Fruit fly (Drosophila melanogaster) whole organism, pupa: Measurements from ENCODE around the gene CG42781.

Experiments
- CG10348 ChIP-seq: fragments of 200-800 bp; sonication (Bioruptor generic); IDR thresholded peaks from 2 replicates; pipeline ENCODE4 v1.3.6; 2022; ENCODE audit warnings: missing biosample characterization, missing genetic modification characterization
- CG12605 ChIP-seq: fragments of 200-800 bp; sonication (Bioruptor generic); IDR thresholded peaks from 2 replicates; pipeline ENCODE4 v1.3.6; 2022; ENCODE audit warnings: missing biosample characterization, missing genetic modification characterization
- CG13204 ChIP-seq: fragments of 200-800 bp; sonication (Bioruptor generic); optimal IDR thresholded peaks from 2 replicates; lab custom pipeline; 2018; ENCODE audit warnings: missing biosample characterization, mild to moderate bottlenecking, missing genetic modification characterization, moderate library complexity
- CG14655 ChIP-seq: fragments of 200-800 bp; sonication (Bioruptor generic); optimal IDR thresholded peaks from 3 replicates; lab custom pipeline; 2017; ENCODE audit warnings: mild to moderate bottlenecking, missing biosample characterization, missing genetic modification reagents, missing genetic modification characterization
- CG15710 ChIP-seq: fragments of 200-800 bp; sonication (Bioruptor generic); optimal IDR thresholded peaks from 2 replicates; lab custom pipeline; 2018; ENCODE audit warnings: missing biosample characterization, mild to moderate bottlenecking, missing genetic modification characterization, moderate library complexity
- CG17806 ChIP-seq: fragments of 200-800 bp; sonication (Bioruptor generic); optimal IDR thresholded peaks from 2 replicates; lab custom pipeline; 2018; ENCODE audit warnings: missing biosample characterization, mild to moderate bottlenecking, missing genetic modification characterization, moderate library complexity
- CG32121 ChIP-seq: fragments of 200-800 bp; sonication (Bioruptor generic); IDR thresholded peaks from 2 replicates; pipeline ENCODE4 v1.3.6; 2022; ENCODE audit warnings: missing biosample characterization, missing genetic modification characterization
- CG34367 ChIP-seq: fragments of 200-800 bp; sonication (Bioruptor generic); optimal IDR thresholded peaks from 2 replicates; lab custom pipeline; 2018; ENCODE audit warnings: missing biosample characterization, mild to moderate bottlenecking, missing genetic modification characterization
- CG4496 ChIP-seq: fragments of 200-800 bp; sonication (Bioruptor generic); IDR thresholded peaks from 3 replicates; pipeline ENCODE4 v1.3.6; 2022; ENCODE audit warnings: missing biosample characterization, missing genetic modification characterization
- CG8159 ChIP-seq: fragments of 200-800 bp; sonication (Bioruptor generic); optimal IDR thresholded peaks from 3 replicates; lab custom pipeline; 2018; ENCODE audit warnings: missing biosample characterization, mild to moderate bottlenecking, missing genetic modification characterization, moderate library complexity
- CG8301 ChIP-seq: fragments of 200-800 bp; sonication (Bioruptor generic); optimal IDR thresholded peaks from 2 replicates; lab custom pipeline; 2018; ENCODE audit warnings: missing biosample characterization, mild to moderate bottlenecking, missing genetic modification characterization
- CG9948 ChIP-seq: fragments of 200-800 bp; sonication (Bioruptor generic); optimal IDR thresholded peaks from 2 replicates; lab custom pipeline; 2018; ENCODE audit warnings: missing biosample characterization, mild to moderate bottlenecking, missing genetic modification characterization, moderate library complexity
- D1 ChIP-seq: fragments of 200-800 bp; sonication (Bioruptor generic); optimal IDR thresholded peaks from 2 replicates; lab custom pipeline; 2018; ENCODE audit warnings: missing biosample characterization, mild to moderate bottlenecking, missing genetic modification characterization, moderate library complexity
- EcR ChIP-seq: fragments of 200-800 bp; sonication (Bioruptor generic); optimal IDR thresholded peaks from 3 replicates; lab custom pipeline; 2019; ENCODE audit warnings: missing biosample characterization, missing genetic modification characterization, mild to moderate bottlenecking, moderate library complexity, missing genetic modification reagents
- Ets98B ChIP-seq: fragments of 200-800 bp; sonication (Bioruptor generic); IDR thresholded peaks from 2 replicates; pipeline ENCODE4 v1.3.6; 2022; ENCODE audit warnings: missing biosample characterization, missing genetic modification characterization
- Pif1A ChIP-seq: fragments of 200-800 bp; sonication (Bioruptor generic); optimal IDR thresholded peaks from 3 replicates; lab custom pipeline; 2016; ENCODE audit warnings: missing biosample characterization, missing genetic modification characterization
- Pif1B ChIP-seq: fragments of 200-800 bp; sonication (Bioruptor generic); optimal IDR thresholded peaks from 3 replicates; lab custom pipeline; 2016; ENCODE audit warnings: missing biosample characterization, missing genetic modification characterization
- Snoo ChIP-seq: fragments of 200-800 bp; sonication (Bioruptor generic); optimal IDR thresholded peaks from 3 replicates; lab custom pipeline; 2017; ENCODE audit warnings: missing biosample characterization, mild to moderate bottlenecking, missing genetic modification characterization, inconsistent platforms
- fd96Ca ChIP-seq: fragments of 200-800 bp; sonication (Bioruptor generic); IDR thresholded peaks from 3 replicates; pipeline ENCODE4 v1.3.6; 2022; ENCODE audit warnings: missing biosample characterization, missing genetic modification characterization
- gl ChIP-seq: fragments of 200-800 bp; sonication (Bioruptor generic); optimal IDR thresholded peaks from 2 replicates; lab custom pipeline; 2018; ENCODE audit warnings: missing biosample characterization, mild to moderate bottlenecking, missing genetic modification characterization
- rn ChIP-seq: fragments of 200-800 bp; sonication (Bioruptor generic); IDR thresholded peaks from 2 replicates; pipeline ENCODE4 v1.3.6; 2022; ENCODE audit warnings: missing biosample characterization, missing genetic modification characterization

The CG42781 gene

dm6 chrX:7337975-7338374, 44.8 kb downstream of the CG42781 start:
- TF ChIP-seq Snoo (tag; lab: Kevin White, UChicago) = no peak
- TF ChIP-seq D1 = no peak
- TF ChIP-seq CG32121 (GFP tag; lab: Robert Waterston, UW) = no peak
- no peak for TF ChIP-seq CG10348 (GFP tag; lab: Robert Waterston, UW)
- no peak for TF ChIP-seq CG8159
- no peak for TF ChIP-seq Ets98B (GFP tag; lab: Robert Waterston, UW)
- TF ChIP-seq CG12605 (GFP tag; lab: Robert Waterston, UW) = no peak
- TF ChIP-seq CG15710 (tag; lab: Kevin White, UChicago) = no peak

DNA sequence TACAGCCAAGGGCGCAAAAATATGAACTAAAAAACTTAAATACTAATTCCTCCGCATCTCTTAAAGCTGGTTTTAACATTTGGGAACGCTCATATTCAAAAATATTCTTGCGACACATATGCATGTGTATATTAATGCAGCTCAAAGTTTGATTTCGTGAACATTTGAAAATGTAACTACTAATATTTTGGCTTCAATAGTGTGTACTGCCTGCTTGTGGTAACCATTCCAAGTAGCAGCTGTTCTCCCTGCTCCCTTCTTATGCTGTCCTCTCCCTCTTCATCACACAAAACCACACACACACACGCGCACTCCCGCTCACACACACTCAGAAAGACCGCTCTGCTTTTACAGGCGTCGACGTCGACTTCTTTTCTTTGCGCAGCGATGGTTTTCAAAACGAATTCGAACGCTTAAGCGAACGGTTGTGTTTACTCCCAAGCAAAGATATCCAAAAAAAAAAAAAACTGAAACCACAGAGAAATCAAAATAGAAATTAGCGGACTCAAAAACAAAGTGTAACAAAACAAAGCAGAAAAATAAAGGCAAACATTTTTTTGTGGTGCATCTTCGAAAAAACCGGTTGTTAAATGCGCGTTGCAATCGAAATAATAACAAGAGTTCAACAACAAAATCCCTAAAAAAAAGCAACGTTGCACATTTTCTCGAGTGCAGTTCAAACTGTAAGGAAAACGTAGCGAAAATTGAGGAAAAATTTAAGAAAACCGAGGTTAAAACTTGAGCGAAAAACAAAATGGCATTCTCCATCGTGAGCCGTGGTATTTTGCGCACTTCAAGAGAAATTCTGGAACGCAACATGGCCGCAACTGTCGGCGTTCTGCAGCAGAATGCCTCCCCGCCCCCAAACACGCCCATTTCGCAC, 45.6 kb downstream of the CG42781 start, which contains the start of gene CBP:
CBP (plus strand) TSS at position 391 of the 883 bp plus-strand sequence.
- TF ChIP-seq CG15710 (tag; lab: Kevin White, UChicago) = peak; percentile 96
- peak; percentile 96 for TF ChIP-seq CG17806 (tag; lab: Kevin White, UChicago)
- peak; percentile 80 for TF ChIP-seq rn (GFP tag; lab: Robert Waterston, UW)
- TF ChIP-seq CG4496 (GFP tag; lab: Robert Waterston, UW) = peak; percentile 96
- TF ChIP-seq CG8301 (tag; lab: Kevin White, UChicago) = peak; percentile 97
- peak; percentile 97 for TF ChIP-seq CG14655
- peak; percentile 76 for TF ChIP-seq D1
- peak; percentile 97 for TF ChIP-seq CG8159
- peak; percentile 98 for TF ChIP-seq CG13204 (GFP tag; lab: Kevin White, UChicago)
- TF ChIP-seq CG34367 (tag; lab: Kevin White, UChicago) = peak; percentile 97
- TF ChIP-seq fd96Ca (GFP tag; lab: Robert Waterston, UW) = peak; percentile 96
- TF ChIP-seq EcR = peak; percentile 69
- peak; percentile 95 for TF ChIP-seq gl
- TF ChIP-seq CG12605 (GFP tag; lab: Robert Waterston, UW) = peak; percentile 92
- TF ChIP-seq CG32121 (GFP tag; lab: Robert Waterston, UW) = peak; percentile 92
- peak; percentile 91 for TF ChIP-seq Ets98B (GFP tag; lab: Robert Waterston, UW)
- peak; percentile 96 for TF ChIP-seq Pif1B
- peak; percentile 76 for TF ChIP-seq CG10348 (GFP tag; lab: Robert Waterston, UW)
- TF ChIP-seq CG9948 = peak; percentile 97
- TF ChIP-seq Pif1A (GFP tag; lab: Kevin White, UChicago) = peak; percentile 97
- peak; percentile 94 for TF ChIP-seq Snoo (tag; lab: Kevin White, UChicago)

- peak; percentile 77 for TF ChIP-seq CG32121 (GFP tag; lab: Robert Waterston, UW)
- TF ChIP-seq EcR = no peak
- TF ChIP-seq D1 = peak; percentile 9
- TF ChIP-seq CG8159 = peak; percentile 79
- peak; percentile 75 for TF ChIP-seq CG15710 (tag; lab: Kevin White, UChicago)
- TF ChIP-seq CG13204 (GFP tag; lab: Kevin White, UChicago) = no peak
- peak; percentile 87 for TF ChIP-seq CG8301 (tag; lab: Kevin White, UChicago)
- TF ChIP-seq CG9948 = peak; percentile 78
- 0 out of 2 replicates have a peak, but pooled peaks have one; percentile 13 for TF ChIP-seq rn (GFP tag; lab: Robert Waterston, UW)
- peak; percentile 47; the same call in 1 of the 2 replicates for TF ChIP-seq CG10348 (GFP tag; lab: Robert Waterston, UW)
- peak; percentile 2 for TF ChIP-seq gl
- peak; percentile 41 for TF ChIP-seq Pif1B
- peak; percentile 60 for TF ChIP-seq Ets98B (GFP tag; lab: Robert Waterston, UW)
- peak; percentile 62 for TF ChIP-seq CG34367 (tag; lab: Kevin White, UChicago)
- peak; percentile 87 for TF ChIP-seq CG14655
- peak; percentile 53 for TF ChIP-seq Pif1A (GFP tag; lab: Kevin White, UChicago)
- peak; percentile 83 for TF ChIP-seq CG4496 (GFP tag; lab: Robert Waterston, UW)
- peak; percentile 27 for TF ChIP-seq Snoo (tag; lab: Kevin White, UChicago)
- peak; percentile 71; the same call in 2 of the 3 replicates for TF ChIP-seq fd96Ca (GFP tag; lab: Robert Waterston, UW)
- 0 out of 2 replicates have a peak, but pooled peaks have one; percentile 16 for TF ChIP-seq CG12605 (GFP tag; lab: Robert Waterston, UW)
- TF ChIP-seq CG17806 (tag; lab: Kevin White, UChicago) = peak; percentile 71
- TF ChIP-seq, all 21 proteins: peak for 19
Measured at dm6 chrX:7336121-7336961, 46.4 kb downstream of the CG42781 start.

dm6 chrX:7335524-7335991, 47.2 kb downstream of the CG42781 start:
- no peak; the same call in 1 of the 2 replicates for TF ChIP-seq CG32121 (GFP tag; lab: Robert Waterston, UW)
- peak; percentile 73 for TF ChIP-seq CG8159
- TF ChIP-seq Ets98B (GFP tag; lab: Robert Waterston, UW) = peak; percentile 35
- no peak for TF ChIP-seq CG10348 (GFP tag; lab: Robert Waterston, UW)
- peak; percentile 59 for TF ChIP-seq Pif1B
- TF ChIP-seq CG34367 (tag; lab: Kevin White, UChicago) = peak; percentile 73
- TF ChIP-seq CG9948 = peak; percentile 62
- peak; percentile 72 for TF ChIP-seq CG17806 (tag; lab: Kevin White, UChicago)
- peak; percentile 84 for TF ChIP-seq Pif1A (GFP tag; lab: Kevin White, UChicago)
- TF ChIP-seq CG4496 (GFP tag; lab: Robert Waterston, UW) = peak; percentile 68; the same call in 1 of the 3 replicates
- TF ChIP-seq CG13204 (GFP tag; lab: Kevin White, UChicago) = peak; percentile 42
- TF ChIP-seq CG12605 (GFP tag; lab: Robert Waterston, UW) = no peak
- TF ChIP-seq CG15710 (tag; lab: Kevin White, UChicago) = peak; percentile 80
- TF ChIP-seq EcR = peak; percentile 95
- TF ChIP-seq Snoo (tag; lab: Kevin White, UChicago) = peak; percentile 82
- TF ChIP-seq CG14655 = peak; percentile 64
- no peak for TF ChIP-seq rn (GFP tag; lab: Robert Waterston, UW)
- TF ChIP-seq D1 = no peak
- TF ChIP-seq CG8301 (tag; lab: Kevin White, UChicago) = peak; percentile 74
- TF ChIP-seq fd96Ca (GFP tag; lab: Robert Waterston, UW) = no peak
- TF ChIP-seq gl = peak; percentile 37
